Fruit fly (Drosophila melanogaster): ENCODE data around the gene mRpS14.
A peak's percentile ranks its signal among the peaks of the same experiment; 100 is the strongest.

Gene mRpS14

dm6 chrX:19479869-19480326, at the start of gene mRpS14, which contains the start of gene Naa15-16:
mRpS14 (minus strand) TSS chrX:19480238.
Naa15-16 (plus strand) TSS chrX:19479984.
- TF ChIP-seq noc (tag; optimal IDR thresholded peaks at IDR 0.05) = no peak

- TF ChIP-seq noc (tag; optimal IDR thresholded peaks at IDR 0.05) = no peak
Measured at dm6 chrX:19522597-19522996, 42.6 kb upstream of the mRpS14 start.

- no peak for TF ChIP-seq noc (tag; optimal IDR thresholded peaks at IDR 0.05)
Measured at dm6 chrX:19521753-19522383, 41.8 kb upstream of the mRpS14 start, which contains the start of the genes Idh3a and CoRest. Idh3a (minus strand) TSS chrX:19521810. CoRest (plus strand) TSS chrX:19521929.

dm6 chrX:19520888-19521287, 40.9 kb upstream of the mRpS14 start:
- no peak for TF ChIP-seq noc (tag; optimal IDR thresholded peaks at IDR 0.05)

dm6 chrX:19520376-19520775, 40.3 kb upstream of the mRpS14 start:
- no peak for TF ChIP-seq noc (tag; optimal IDR thresholded peaks at IDR 0.05)

- no peak for TF ChIP-seq noc (tag; optimal IDR thresholded peaks at IDR 0.05)
Measured at dm6 chrX:19510204-19510603, 30.2 kb upstream of the mRpS14 start.

dm6 chrX:19505334-19506185, 25.5 kb upstream of the mRpS14 start:
- TF ChIP-seq noc (tag; optimal IDR thresholded peaks at IDR 0.05) = peak; percentile 58

- TF ChIP-seq noc (tag; optimal IDR thresholded peaks at IDR 0.05) = no peak
Measured at dm6 chrX:19504170-19504765, 24.2 kb upstream of the mRpS14 start.

- TF ChIP-seq noc (tag; optimal IDR thresholded peaks at IDR 0.05) = peak; percentile 10
Measured at dm6 chrX:19501274-19501673, 21.2 kb upstream of the mRpS14 start.

- TF ChIP-seq noc (tag; optimal IDR thresholded peaks at IDR 0.05) = no peak
Measured at dm6 chrX:19498755-19499321, 18.8 kb upstream of the mRpS14 start.

- peak; percentile 53 for TF ChIP-seq noc (tag; optimal IDR thresholded peaks at IDR 0.05)
Measured at dm6 chrX:19497782-19498440, 17.9 kb upstream of the mRpS14 start.

- peak; percentile 21 for TF ChIP-seq noc (tag; optimal IDR thresholded peaks at IDR 0.05)
Measured at dm6 chrX:19496808-19497259, 16.8 kb upstream of the mRpS14 start.

- peak; percentile 36 for TF ChIP-seq noc (tag; optimal IDR thresholded peaks at IDR 0.05)
Measured at dm6 chrX:19495611-19496583, 15.9 kb upstream of the mRpS14 start.

Measured in whole organism, larva.